Worm (Caenorhabditis elegans): ENCODE measurements around the gene flp-23.

DNA sequence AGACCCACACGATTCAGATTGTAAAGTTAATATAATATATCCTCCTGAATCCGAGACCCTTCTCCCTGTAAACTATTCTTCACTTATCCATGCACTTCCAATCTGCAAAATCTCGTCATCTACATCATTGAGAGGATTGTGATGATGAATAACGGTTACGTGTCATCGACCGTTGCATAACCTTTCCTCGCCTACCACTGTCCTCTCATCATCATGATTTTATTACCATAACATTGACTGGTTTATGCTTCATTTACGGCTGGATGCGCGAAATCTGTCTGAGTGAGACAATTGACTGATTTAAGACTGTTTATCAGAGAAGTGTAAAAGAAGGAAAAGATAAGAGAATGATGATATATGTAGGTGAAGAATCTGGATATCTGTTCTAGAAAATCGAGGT is 30.3 kb upstream of the flp-23 start:
- TF ChIP-seq ceh-83 (GFP tag; optimal IDR thresholded peaks at IDR 0.05): no peak
- no peak for TF ChIP-seq lin-13 (tag; optimal IDR thresholded peaks at IDR 0.05)
- peak; percentile 49 for TF ChIP-seq unc-62 (GFP tag; optimal IDR thresholded peaks at IDR 0.05)
- TF ChIP-seq snpc-4 (tag; optimal IDR thresholded peaks at IDR 0.05): no peak
- no peak for TF ChIP-seq flh-1 (GFP tag; optimal IDR thresholded peaks at IDR 0.05)
- no peak for TF ChIP-seq nhr-237 (tag; optimal IDR thresholded peaks at IDR 0.05)
- TF ChIP-seq unc-120 (tag; optimal IDR thresholded peaks at IDR 0.05; ENCODE audit: poor library complexity, severe bottlenecking): no peak
- no peak for TF ChIP-seq unc-39 (tag; optimal IDR thresholded peaks at IDR 0.05)
- no peak for TF ChIP-seq ces-1 (GFP tag; optimal IDR thresholded peaks at IDR 0.05)
